Worm (Caenorhabditis elegans): ENCODE data around the gene C12D12.3.

DNA sequence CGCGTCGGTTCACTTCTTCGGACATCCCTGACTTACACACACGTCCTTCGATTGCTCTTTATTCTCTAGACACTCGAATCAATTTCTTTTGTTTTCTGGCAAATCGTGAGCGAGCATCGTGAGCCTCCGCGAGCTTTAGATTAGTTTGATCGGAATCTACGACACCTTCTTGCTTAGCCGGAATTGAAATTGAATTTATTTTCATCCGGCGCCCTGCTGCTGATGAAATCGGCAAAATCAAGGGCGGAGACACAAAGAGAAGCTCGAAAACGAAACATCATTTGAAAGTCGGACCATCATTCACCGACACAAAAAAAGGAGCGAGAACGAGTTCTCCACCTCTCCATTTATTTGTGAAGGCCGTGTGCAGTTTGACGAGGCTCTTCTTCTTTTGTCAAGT, 29.4 kb downstream of the C12D12.3 start, which contains the start of gene npr-16:
- TF ChIP-seq ama-1 (optimal IDR thresholded peaks at IDR 0.05) (no peak), hmg-4 (GFP tag; optimal IDR thresholded peaks at IDR 0.05) (no peak), ceh-13 (GFP tag; optimal IDR thresholded peaks at IDR 0.05) (no peak), flt-1 (GFP tag; IDR thresholded peaks at IDR 0.05) (no peak), aly-1 (tag; optimal IDR thresholded peaks at IDR 0.05) (no peak), tra-4 (tag; optimal IDR thresholded peaks at IDR 0.05) (no peak), tbx-37 (GFP tag; conservative IDR thresholded peaks at IDR 0.05) (no peak), pes-1 (GFP tag; IDR thresholded peaks at IDR 0.05) (no peak), sea-1 (GFP tag; conservative IDR thresholded peaks at IDR 0.05) (no peak), tbx-11 (GFP tag; IDR thresholded peaks at IDR 0.05) (no peak), scrt-1 (GFP tag; IDR thresholded peaks at IDR 0.05) (no peak), F13C5.2 (tag; optimal IDR thresholded peaks at IDR 0.05) (no peak)
